Worm (Caenorhabditis elegans) whole organism, early embryonic: ENCODE results near the gene srd-46.
"Not testable (repeated sequence)": the region's sequence is repeated elsewhere in the genome, so short reads cannot be mapped to it uniquely, and the experiment has no call there.

Source experiments
- B0310.2 ChIP-seq: sonication (generic microtip); optimal IDR thresholded peaks from 2 replicates; lab custom pipeline; 2016; ENCODE audit warnings: mild to moderate bottlenecking, missing genetic modification characterization, missing compliant biosample characterization
- F13C5.2 ChIP-seq: sonication (generic microtip); optimal IDR thresholded peaks from 2 replicates; lab custom pipeline; 2017; ENCODE audit warnings: mild to moderate bottlenecking, missing genetic modification characterization, inconsistent platforms, missing compliant biosample characterization
- aly-1 ChIP-seq: sonication (generic microtip); optimal IDR thresholded peaks from 2 replicates; lab custom pipeline; 2016; ENCODE audit warnings: missing genetic modification characterization, missing compliant biosample characterization
- ama-1 ChIP-seq: fragments of 150-350 bp; optimal IDR thresholded peaks from 2 replicates; lab custom pipeline; 2014
- ceh-13 ChIP-seq: fragments of 200-800 bp; sonication (Bioruptor generic); optimal IDR thresholded peaks from 2 replicates; lab custom pipeline; 2018; ENCODE audit warnings: mild to moderate bottlenecking, missing genetic modification characterization, missing compliant biosample characterization
- ceh-36 ChIP-seq: sonication (generic microtip); optimal IDR thresholded peaks from 2 replicates; lab custom pipeline; 2016; ENCODE audit warnings: missing genetic modification characterization, inconsistent platforms, missing compliant biosample characterization
- ets-7 ChIP-seq: sonication (generic microtip); optimal IDR thresholded peaks from 2 replicates; lab custom pipeline; 2016; ENCODE audit warnings: missing genotype, missing genetic modification characterization, missing compliant biosample characterization
- flt-1 ChIP-seq: fragments of 200-800 bp; sonication (Bioruptor generic); IDR thresholded peaks from 2 replicates; pipeline ENCODE4 v1.3.6; 2022; ENCODE audit warnings: missing genetic modification characterization, missing compliant biosample characterization
- hmbx-1 ChIP-seq: sonication (generic microtip); optimal IDR thresholded peaks from 2 replicates; lab custom pipeline; 2016; ENCODE audit warnings: mild to moderate bottlenecking, missing genetic modification characterization, missing compliant biosample characterization
- hmg-4 ChIP-seq: fragments of 200-800 bp; sonication (Bioruptor generic); optimal IDR thresholded peaks from 2 replicates; lab custom pipeline; 2018; ENCODE audit warnings: mild to moderate bottlenecking, missing genetic modification characterization, missing compliant biosample characterization
- hnd-1 ChIP-seq: sonication (generic microtip); optimal IDR thresholded peaks from 2 replicates; lab custom pipeline; 2016; ENCODE audit warnings: missing genetic modification characterization, missing compliant biosample characterization
- pes-1 ChIP-seq: fragments of 200-800 bp; sonication (Bioruptor generic); IDR thresholded peaks from 2 replicates; pipeline ENCODE4 v1.3.6; 2022; ENCODE audit warnings: missing genetic modification reagents, missing genetic modification characterization, missing compliant biosample characterization
- scrt-1 ChIP-seq: fragments of 200-800 bp; sonication (Bioruptor generic); IDR thresholded peaks from 2 replicates; pipeline ENCODE4 v1.3.6; 2022; ENCODE audit warnings: missing genetic modification characterization, missing compliant biosample characterization
- sea-1 ChIP-seq: fragments of 200-800 bp; sonication (Bioruptor generic); conservative IDR thresholded peaks from 2 replicates; pipeline ENCODE4 v1.3.6; 2022; ENCODE audit warnings: missing genetic modification characterization, missing compliant biosample characterization
- tbx-11 ChIP-seq: fragments of 200-800 bp; sonication (Bioruptor generic); IDR thresholded peaks from 2 replicates; pipeline ENCODE4 v1.3.6; 2022; ENCODE audit warnings: missing genetic modification characterization, missing compliant biosample characterization
- tbx-37 ChIP-seq: fragments of 200-800 bp; sonication (Bioruptor generic); conservative IDR thresholded peaks from 2 replicates; pipeline ENCODE4 v1.3.6; 2022; ENCODE audit warnings: missing genetic modification reagents, missing genetic modification characterization, missing compliant biosample characterization
- tra-4 ChIP-seq: sonication (generic microtip); optimal IDR thresholded peaks from 2 replicates; lab custom pipeline; 2017; ENCODE audit warnings: missing genetic modification characterization, missing compliant biosample characterization

srd-46 gene

ce11 chrX:12296392-12296791 is 35.5 kb upstream of the srd-46 start, which contains the start of gene W06D11.2:
TSS of gene W06D11.2 (minus strand) at chrX:12296730.
- TF ChIP-seq tbx-11 (GFP tag; lab: Robert Waterston, UW) = no peak
- TF ChIP-seq aly-1 (tag; lab: Kevin White, UChicago) = no peak
- no peak for TF ChIP-seq B0310.2
- TF ChIP-seq hmg-4 = no peak
- TF ChIP-seq flt-1 = no peak
- TF ChIP-seq sea-1 (GFP tag; lab: Robert Waterston, UW) = no peak
- TF ChIP-seq hmbx-1 (tag; lab: Kevin White, UChicago) = no peak
- TF ChIP-seq tbx-37 = no peak
- TF ChIP-seq ceh-13 (GFP tag; lab: Kevin White, UChicago) = no peak
- no peak for TF ChIP-seq tra-4 (tag; lab: Kevin White, UChicago)
- no peak for TF ChIP-seq pes-1 (GFP tag; lab: Robert Waterston, UW)
- TF ChIP-seq scrt-1 = no peak
- no peak for TF ChIP-seq ets-7 (tag; lab: Kevin White, UChicago)
- TF ChIP-seq F13C5.2 = no peak
- TF ChIP-seq ama-1 (lab: Kevin White, UChicago) = no peak

DNA sequence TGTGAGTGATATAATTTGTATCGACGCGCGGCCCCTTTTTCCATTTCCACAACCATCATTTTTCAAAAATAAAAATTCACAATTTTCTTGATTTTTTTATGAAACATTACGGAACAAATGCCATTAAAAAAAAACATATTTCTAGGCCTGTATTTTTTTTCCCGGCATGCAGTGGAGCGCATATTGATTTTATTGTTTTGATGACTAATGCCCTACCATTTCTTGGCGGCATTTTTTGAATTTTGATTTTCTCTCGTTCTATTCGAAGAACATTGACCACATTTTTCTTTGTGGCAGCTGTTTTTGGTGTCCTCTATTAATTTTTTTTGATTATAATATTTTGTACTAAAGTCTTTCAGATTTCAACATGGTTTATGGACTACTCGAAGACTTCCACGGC is 33.6 kb upstream of the srd-46 start, which contains the start of gene W06D11.3:
Gene W06D11.3, plus strand, starts transcription at position 360 of the 400 bp plus-strand sequence.
- TF ChIP-seq pes-1 (GFP tag; lab: Robert Waterston, UW) (no peak), tbx-11 (GFP tag; lab: Robert Waterston, UW) (no peak), F13C5.2 (no peak), hmg-4 (no peak), scrt-1 (no peak), aly-1 (tag; lab: Kevin White, UChicago) (no peak), tbx-37 (no peak), tra-4 (tag; lab: Kevin White, UChicago) (no peak), hmbx-1 (tag; lab: Kevin White, UChicago) (no peak), sea-1 (GFP tag; lab: Robert Waterston, UW) (no peak), ets-7 (tag; lab: Kevin White, UChicago) (no peak), ama-1 (lab: Kevin White, UChicago) (no peak), hnd-1 (tag; lab: Kevin White, UChicago) (no peak), ceh-36 (tag; lab: Kevin White, UChicago) (no peak), B0310.2 (no peak)

- TF ChIP-seq tra-4 (tag; lab: Kevin White, UChicago) (no peak), B0310.2 (no peak), sea-1 (GFP tag; lab: Robert Waterston, UW) (no peak), flt-1 (no peak)
Observed at ce11 chrX:12299834-12300233, 32.1 kb upstream of the srd-46 start, which contains the start of gene W06D11.5. TSS of gene W06D11.5 (plus strand) at chrX:12300134.

ce11 chrX:12302755-12303154 is 29.1 kb upstream of the srd-46 start, which contains the start of gene dot-1.3:
TSS of gene dot-1.3 (minus strand) at chrX:12302855.
- not testable (repeated sequence) for TF ChIP-seq ets-7 (tag; lab: Kevin White, UChicago); ama-1 (lab: Kevin White, UChicago); sea-1 (GFP tag; lab: Robert Waterston, UW)

- no peak for TF ChIP-seq ama-1 (lab: Kevin White, UChicago)
- TF ChIP-seq hmbx-1 (tag; lab: Kevin White, UChicago) = no peak
- no peak for TF ChIP-seq ceh-13 (GFP tag; lab: Kevin White, UChicago)
- TF ChIP-seq hmg-4 = no peak
- TF ChIP-seq ceh-36 (tag; lab: Kevin White, UChicago) = no peak
- no peak for TF ChIP-seq scrt-1
- TF ChIP-seq pes-1 (GFP tag; lab: Robert Waterston, UW) = no peak
- TF ChIP-seq sea-1 (GFP tag; lab: Robert Waterston, UW) = no peak
- TF ChIP-seq flt-1 = no peak
- TF ChIP-seq F13C5.2 = no peak
- no peak for TF ChIP-seq hnd-1 (tag; lab: Kevin White, UChicago)
- TF ChIP-seq aly-1 (tag; lab: Kevin White, UChicago) = no peak
- TF ChIP-seq tra-4 (tag; lab: Kevin White, UChicago) = no peak
- no peak for TF ChIP-seq ets-7 (tag; lab: Kevin White, UChicago)
- no peak for TF ChIP-seq tbx-11 (GFP tag; lab: Robert Waterston, UW)
- no peak for TF ChIP-seq B0310.2
Observed at ce11 chrX:12304231-12304630, 27.7 kb upstream of the srd-46 start.

- TF ChIP-seq pes-1 (GFP tag; lab: Robert Waterston, UW) (no peak), ceh-36 (tag; lab: Kevin White, UChicago) (no peak), F13C5.2 (no peak), ets-7 (tag; lab: Kevin White, UChicago) (no peak)
Observed at ce11 chrX:12306565-12306964, 25.3 kb upstream of the srd-46 start, which contains the start of gene phf-32. TSS of gene phf-32 (plus strand) at chrX:12306865.

ce11 chrX:12308045-12308499 is 23.8 kb upstream of the srd-46 start, which contains the start of gene F17A2.16:
TSS of gene F17A2.16 (plus strand) at chrX:12308449.
- not testable (repeated sequence) for TF ChIP-seq scrt-1; tbx-37; ama-1 (lab: Kevin White, UChicago)

ce11 chrX:12313779-12314178 is 18.1 kb upstream of the srd-46 start:
- no peak for TF ChIP-seq scrt-1
- no peak for TF ChIP-seq pes-1 (GFP tag; lab: Robert Waterston, UW)
- TF ChIP-seq tra-4 (tag; lab: Kevin White, UChicago) = no peak
- TF ChIP-seq sea-1 (GFP tag; lab: Robert Waterston, UW) = no peak
- TF ChIP-seq F13C5.2 = no peak
- no peak for TF ChIP-seq flt-1
- TF ChIP-seq ceh-36 (tag; lab: Kevin White, UChicago) = no peak
- no peak for TF ChIP-seq tbx-37
- no peak for TF ChIP-seq tbx-11 (GFP tag; lab: Robert Waterston, UW)
- no peak for TF ChIP-seq hmbx-1 (tag; lab: Kevin White, UChicago)
- TF ChIP-seq ets-7 (tag; lab: Kevin White, UChicago) = no peak
- no peak for TF ChIP-seq aly-1 (tag; lab: Kevin White, UChicago)
